Worm (Caenorhabditis elegans) whole organism, late embryonic: ENCODE measurements around the gene F07F6.1.

Experiments
- T23F11.4 ChIP-seq: fragments of 200-800 bp; sonication (Bioruptor generic); optimal IDR thresholded peaks from 2 replicates; lab custom pipeline; 2018; ENCODE audit warnings: mild to moderate bottlenecking, missing genetic modification characterization, missing compliant biosample characterization
- ceh-31 ChIP-seq: sonication (generic microtip); optimal IDR thresholded peaks from 2 replicates; lab custom pipeline; 2016; ENCODE audit warnings: missing genetic modification characterization, missing compliant biosample characterization
- dve-1 ChIP-seq: sonication (generic microtip); optimal IDR thresholded peaks from 2 replicates; lab custom pipeline; 2017; ENCODE audit warnings: antibody characterized with exemption, mild to moderate bottlenecking, missing genetic modification characterization, missing compliant biosample characterization
- hlh-30 ChIP-seq: sonication (generic microtip); optimal IDR thresholded peaks from 2 replicates; lab custom pipeline; 2017; ENCODE audit warnings: antibody characterized with exemption, missing genetic modification characterization, missing compliant biosample characterization; ENCODE audit not compliant: insufficient read depth
- mec-3 ChIP-seq: sonication (generic microtip); optimal IDR thresholded peaks from 2 replicates; lab custom pipeline; 2016; ENCODE audit warnings: borderline replicate concordance, missing genetic modification characterization, missing compliant biosample characterization
- nhr-11 ChIP-seq: fragments of 150-350 bp; optimal IDR thresholded peaks from 2 replicates; lab custom pipeline; 2014; ENCODE audit warnings: missing biosample characterization, missing genetic modification characterization
- pha-4 ChIP-seq: fragments of 150-350 bp; optimal IDR thresholded peaks from 2 replicates; lab custom pipeline; 2018; ENCODE audit warnings: missing biosample characterization, missing genetic modification reagents, missing genetic modification characterization
- pqm-1 ChIP-seq: sonication (generic microtip); optimal IDR thresholded peaks from 2 replicates; lab custom pipeline; 2016; ENCODE audit warnings: missing genetic modification characterization, missing compliant biosample characterization
- unc-42 ChIP-seq: sonication (generic microtip); optimal IDR thresholded peaks from 2 replicates; lab custom pipeline; 2016; ENCODE audit warnings: missing genotype, missing genetic modification characterization, missing compliant biosample characterization

- TF ChIP-seq pqm-1 (tag; lab: Kevin White, UChicago): no peak
- no peak for TF ChIP-seq dve-1 (tag; lab: Kevin White, UChicago)
- TF ChIP-seq T23F11.4 (GFP tag; lab: Kevin White, UChicago): no peak
- TF ChIP-seq mec-3 (tag; lab: Kevin White, UChicago): no peak
- peak; percentile 53 for TF ChIP-seq unc-42 (tag; lab: Kevin White, UChicago)
- no peak for TF ChIP-seq nhr-11
- no peak for TF ChIP-seq ceh-31 (tag; lab: Kevin White, UChicago)
- no peak for TF ChIP-seq pha-4 (tag; lab: Kevin White, UChicago)
- no peak for TF ChIP-seq hlh-30 (tag; lab: Kevin White, UChicago)
Observed at ce11 chrII:5473946-5474423, 36.3 kb downstream of the F07F6.1 start, which contains the start of gene mrps-16.
